Worm (Caenorhabditis elegans) whole organism, L4 larva: Measurements from ENCODE around the gene R01B10.3.

Experiments used
- T20F7.1 ChIP-seq: fragments of 200-800 bp; sonication (Bioruptor generic); optimal IDR thresholded peaks from 2 replicates; lab custom pipeline; 2018; ENCODE audit warnings: mild to moderate bottlenecking, missing genetic modification characterization, missing compliant biosample characterization
- Y48G9A.11 ChIP-seq: fragments of 200-800 bp; sonication (Bioruptor generic); IDR thresholded peaks from 2 replicates; pipeline ENCODE4 v1.3.6; 2022; ENCODE audit warnings: missing genetic modification reagents, missing genetic modification characterization, missing compliant biosample characterization
- ZK546.5 ChIP-seq, 2 experiments: sonication (generic microtip); optimal IDR thresholded peaks; 2 replicates each; lab custom pipeline; 2017; ENCODE audit warnings: missing biosample characterization in 2 of 2, missing genetic modification characterization in 2 of 2
- ama-1 ChIP-seq: fragments of 150-350 bp; optimal IDR thresholded peaks from 2 replicates; lab custom pipeline; 2014; ENCODE audit warnings: inconsistent platforms, mixed read lengths
- attf-4 ChIP-seq: sonication (generic microtip); optimal IDR thresholded peaks from 3 replicates; lab custom pipeline; 2017; ENCODE audit warnings: missing biosample characterization, missing genetic modification characterization
- ceh-28 ChIP-seq: fragments of 150-350 bp; optimal IDR thresholded peaks from 2 replicates; lab custom pipeline; 2014; ENCODE audit warnings: missing biosample characterization, missing genetic modification reagents, missing genetic modification characterization
- ceh-62 ChIP-seq: sonication (generic microtip); optimal IDR thresholded peaks from 2 replicates; lab custom pipeline; 2017; ENCODE audit warnings: missing biosample characterization, missing genetic modification characterization
- dmd-8 ChIP-seq: fragments of 200-800 bp; sonication (Bioruptor generic); IDR thresholded peaks from 2 replicates; pipeline ENCODE4 v1.3.6; 2022; ENCODE audit warnings: missing genetic modification characterization, missing compliant biosample characterization
- dmd-9 ChIP-seq: fragments of 200-800 bp; sonication (Bioruptor generic); IDR thresholded peaks from 2 replicates; pipeline ENCODE4 v1.3.6; 2022; ENCODE audit warnings: missing genetic modification reagents, missing genetic modification characterization, missing compliant biosample characterization
- dpl-1 ChIP-seq: fragments of 150-350 bp; optimal IDR thresholded peaks from 2 replicates; lab custom pipeline; 2014; ENCODE audit warnings: missing biosample characterization, missing genetic modification reagents, missing genetic modification characterization
- dve-1 ChIP-seq: sonication (generic microtip); optimal IDR thresholded peaks from 2 replicates; lab custom pipeline; 2017; ENCODE audit warnings: antibody characterized with exemption, mild to moderate bottlenecking, missing genetic modification characterization, missing compliant biosample characterization; ENCODE audit not compliant: insufficient read depth
- egl-27 ChIP-seq: sonication (generic microtip); optimal IDR thresholded peaks from 3 replicates; lab custom pipeline; 2017; ENCODE audit warnings: missing biosample characterization, missing genetic modification reagents, missing genetic modification characterization
- hif-1 ChIP-seq, 2 experiments: sonication (generic microtip); optimal IDR thresholded peaks; 2 replicates each; lab custom pipeline; 2016 to 2017; ENCODE audit warnings: missing compliant biosample characterization in 2 of 2, missing genetic modification characterization in 2 of 2, missing genetic modification reagents in 2 of 2, missing genotype in 2 of 2, mild to moderate bottlenecking in 1 of 2
- hlh-11 ChIP-seq: fragments of 200-800 bp; sonication (Bioruptor generic); optimal IDR thresholded peaks from 2 replicates; lab custom pipeline; 2018; ENCODE audit warnings: mild to moderate bottlenecking, missing genetic modification characterization, missing compliant biosample characterization
- hmg-1.1 ChIP-seq: fragments of 200-800 bp; sonication (Bioruptor generic); IDR thresholded peaks from 2 replicates; pipeline ENCODE4 v1.3.6; 2022; ENCODE audit warnings: missing genetic modification reagents, missing genetic modification characterization, missing compliant biosample characterization
- jun-1 ChIP-seq: fragments of 150-350 bp; optimal IDR thresholded peaks from 2 replicates; lab custom pipeline; 2014; ENCODE audit warnings: missing biosample characterization, missing genetic modification reagents, missing genetic modification characterization
- lim-7 ChIP-seq: fragments of 200-800 bp; sonication (Bioruptor generic); IDR thresholded peaks from 2 replicates; pipeline ENCODE4 v1.3.6; 2022; ENCODE audit warnings: missing genetic modification characterization, missing compliant biosample characterization
- lin-1 ChIP-seq: fragments of 200-800 bp; sonication (Bioruptor generic); IDR thresholded peaks from 2 replicates; pipeline ENCODE4 v1.3.6; 2022; ENCODE audit warnings: missing genetic modification reagents, missing genetic modification characterization, missing compliant biosample characterization
- lin-15B ChIP-seq: fragments of 150-350 bp; sonication (generic microtip); optimal IDR thresholded peaks from 3 replicates; lab custom pipeline; 2014; ENCODE audit warnings: missing biosample characterization, missing genetic modification characterization
- lin-29 ChIP-seq: fragments of 200-800 bp; sonication (Bioruptor generic); IDR thresholded peaks from 2 replicates; pipeline ENCODE4 v1.3.6; 2022; ENCODE audit warnings: missing genetic modification reagents, missing genetic modification characterization, missing compliant biosample characterization
- lir-3 ChIP-seq: sonication (generic microtip); optimal IDR thresholded peaks from 2 replicates; lab custom pipeline; 2016; ENCODE audit warnings: mild to moderate bottlenecking, missing genetic modification characterization, missing compliant biosample characterization
- lsy-2 ChIP-seq, 2 experiments: fragments of 150-350 bp in 1 of 2; sonication (generic microtip) in 1 of 2; optimal IDR thresholded peaks; 2 replicates each; lab custom pipeline; 2014 to 2017; ENCODE audit warnings: missing biosample characterization in 2 of 2, missing genetic modification characterization in 2 of 2
- madf-9 ChIP-seq: fragments of 200-800 bp; sonication (Bioruptor generic); conservative IDR thresholded peaks from 2 replicates; pipeline ENCODE4 v1.3.6; 2022; ENCODE audit warnings: missing genetic modification reagents, missing genetic modification characterization, missing compliant biosample characterization
- mdl-1 ChIP-seq, 2 experiments: fragments of 150-350 bp in 1 of 2; sonication (generic microtip) in 1 of 2; optimal IDR thresholded peaks; 2 replicates each; lab custom pipeline; 2014 to 2017; ENCODE audit warnings: missing biosample characterization in 2 of 2, missing genetic modification characterization in 2 of 2
- mxl-2 ChIP-seq: fragments of 200-800 bp; sonication (Bioruptor generic); conservative IDR thresholded peaks from 2 replicates; pipeline ENCODE4 v1.3.6; 2022; ENCODE audit warnings: missing genetic modification reagents, missing genetic modification characterization, missing compliant biosample characterization
- mxl-3 ChIP-seq: fragments of 200-800 bp; sonication (Bioruptor generic); optimal IDR thresholded peaks from 2 replicates; lab custom pipeline; 2018; ENCODE audit warnings: mild to moderate bottlenecking, missing genetic modification characterization, missing compliant biosample characterization
- nhr-10 ChIP-seq: fragments of 150-350 bp; optimal IDR thresholded peaks from 2 replicates; lab custom pipeline; 2014; ENCODE audit warnings: missing biosample characterization, missing genetic modification characterization
- nhr-102 ChIP-seq: sonication (generic microtip); optimal IDR thresholded peaks from 2 replicates; lab custom pipeline; 2016; ENCODE audit warnings: mild to moderate bottlenecking, missing genetic modification characterization, moderate library complexity, missing compliant biosample characterization
- nhr-11 ChIP-seq: fragments of 150-350 bp; optimal IDR thresholded peaks from 2 replicates; lab custom pipeline; 2014; ENCODE audit warnings: missing biosample characterization, missing genetic modification characterization
- nhr-237 ChIP-seq: sonication (generic microtip); optimal IDR thresholded peaks from 2 replicates; lab custom pipeline; 2017; ENCODE audit warnings: missing biosample characterization, missing genetic modification characterization
- nhr-41 ChIP-seq: fragments of 200-800 bp; sonication (Bioruptor generic); IDR thresholded peaks from 2 replicates; pipeline ENCODE4 v1.3.6; 2022; ENCODE audit warnings: missing genetic modification reagents, missing genetic modification characterization, missing compliant biosample characterization
- nhr-42 ChIP-seq: fragments of 200-800 bp; sonication (Bioruptor generic); IDR thresholded peaks from 2 replicates; pipeline ENCODE4 v1.3.6; 2022; ENCODE audit warnings: missing genetic modification characterization, missing compliant biosample characterization
- nhr-48 ChIP-seq: sonication (generic microtip); optimal IDR thresholded peaks from 2 replicates; lab custom pipeline; 2016; ENCODE audit warnings: mild to moderate bottlenecking, missing genetic modification characterization, missing compliant biosample characterization
- nhr-6 ChIP-seq: fragments of 150-350 bp; optimal IDR thresholded peaks from 2 replicates; lab custom pipeline; 2014; ENCODE audit warnings: missing biosample characterization, missing genetic modification characterization
- nhr-77 ChIP-seq: fragments of 150-350 bp; optimal IDR thresholded peaks from 2 replicates; lab custom pipeline; 2014; ENCODE audit warnings: missing biosample characterization, missing genetic modification characterization
- pha-4 ChIP-seq, 2 experiments: fragments of 150-350 bp in 1 of 2; fragments of 200-800 bp in 1 of 2; sonication (Bioruptor generic) in 1 of 2; IDR thresholded peaks in 1 of 2; optimal IDR thresholded peaks in 1 of 2; 2 replicates each; pipeline versions ENCODE4 v1.3.6 to Lab custom; 2014 to 2022; ENCODE audit warnings: missing genetic modification characterization in 2 of 2, missing genetic modification reagents in 2 of 2, missing biosample characterization in 1 of 2, missing compliant biosample characterization in 1 of 2
- php-3 ChIP-seq: fragments of 200-800 bp; sonication (Bioruptor generic); IDR thresholded peaks from 2 replicates; pipeline ENCODE4 v1.3.6; 2022; ENCODE audit warnings: missing genetic modification reagents, missing genetic modification characterization, missing compliant biosample characterization
- rbr-2 ChIP-seq: sonication (generic microtip); optimal IDR thresholded peaks from 2 replicates; lab custom pipeline; 2016; ENCODE audit warnings: missing genotype, missing genetic modification characterization, missing compliant biosample characterization
- sdz-12 ChIP-seq: fragments of 200-800 bp; sonication (Bioruptor generic); optimal IDR thresholded peaks from 2 replicates; lab custom pipeline; 2018; ENCODE audit warnings: mild to moderate bottlenecking, missing genetic modification characterization, missing compliant biosample characterization
- skn-1 ChIP-seq: fragments of 150-350 bp; optimal IDR thresholded peaks from 2 replicates; lab custom pipeline; 2014; ENCODE audit warnings: missing biosample characterization, missing genetic modification characterization
- snpc-1.2 ChIP-seq: fragments of 200-800 bp; sonication (Bioruptor generic); IDR thresholded peaks from 2 replicates; pipeline ENCODE4 v1.3.6; 2022; ENCODE audit warnings: missing genetic modification reagents, missing genetic modification characterization, missing compliant biosample characterization
- snpc-4 ChIP-seq: fragments of 150-350 bp; optimal IDR thresholded peaks from 2 replicates; lab custom pipeline; 2014; ENCODE audit warnings: missing biosample characterization, missing genetic modification characterization
- tra-1 ChIP-seq: fragments of 200-800 bp; sonication (Bioruptor generic); IDR thresholded peaks from 2 replicates; pipeline ENCODE4 v1.3.6; 2022; ENCODE audit warnings: missing genetic modification reagents, missing genetic modification characterization, missing compliant biosample characterization
- unc-62 ChIP-seq, 3 experiments: fragments of 150-350 bp in 1 of 3; sonication (generic microtip); optimal IDR thresholded peaks in 2 of 3; peaks in 1 of 3; 1 replicate in 1 of 3; 2 replicates in 2 of 3; lab custom pipeline; 2014 to 2017; ENCODE audit warnings: missing biosample characterization in 3 of 3, missing genetic modification characterization in 3 of 3, missing genetic modification reagents in 3 of 3, missing genotype in 1 of 3
- zfp-2 ChIP-seq: sonication (generic microtip); optimal IDR thresholded peaks from 2 replicates; lab custom pipeline; 2016; ENCODE audit warnings: mild to moderate bottlenecking, missing genetic modification characterization, missing compliant biosample characterization
- zfp-3 ChIP-seq: fragments of 200-800 bp; sonication (Bioruptor generic); conservative IDR thresholded peaks from 2 replicates; pipeline ENCODE4 v1.3.6; 2022; ENCODE audit warnings: missing genetic modification reagents, missing genetic modification characterization, missing compliant biosample characterization
- zip-11 ChIP-seq: fragments of 200-800 bp; sonication (Bioruptor generic); IDR thresholded peaks from 2 replicates; pipeline ENCODE4 v1.3.6; 2022; ENCODE audit warnings: missing genetic modification characterization, missing compliant biosample characterization
- zip-2 ChIP-seq: fragments of 150-350 bp; optimal IDR thresholded peaks from 2 replicates; lab custom pipeline; 2014; ENCODE audit warnings: missing biosample characterization, missing genetic modification characterization
- ztf-7 ChIP-seq: fragments of 150-350 bp; optimal IDR thresholded peaks from 2 replicates; lab custom pipeline; 2014; ENCODE audit warnings: missing biosample characterization, missing genetic modification characterization

R01B10.3 gene

DNA sequence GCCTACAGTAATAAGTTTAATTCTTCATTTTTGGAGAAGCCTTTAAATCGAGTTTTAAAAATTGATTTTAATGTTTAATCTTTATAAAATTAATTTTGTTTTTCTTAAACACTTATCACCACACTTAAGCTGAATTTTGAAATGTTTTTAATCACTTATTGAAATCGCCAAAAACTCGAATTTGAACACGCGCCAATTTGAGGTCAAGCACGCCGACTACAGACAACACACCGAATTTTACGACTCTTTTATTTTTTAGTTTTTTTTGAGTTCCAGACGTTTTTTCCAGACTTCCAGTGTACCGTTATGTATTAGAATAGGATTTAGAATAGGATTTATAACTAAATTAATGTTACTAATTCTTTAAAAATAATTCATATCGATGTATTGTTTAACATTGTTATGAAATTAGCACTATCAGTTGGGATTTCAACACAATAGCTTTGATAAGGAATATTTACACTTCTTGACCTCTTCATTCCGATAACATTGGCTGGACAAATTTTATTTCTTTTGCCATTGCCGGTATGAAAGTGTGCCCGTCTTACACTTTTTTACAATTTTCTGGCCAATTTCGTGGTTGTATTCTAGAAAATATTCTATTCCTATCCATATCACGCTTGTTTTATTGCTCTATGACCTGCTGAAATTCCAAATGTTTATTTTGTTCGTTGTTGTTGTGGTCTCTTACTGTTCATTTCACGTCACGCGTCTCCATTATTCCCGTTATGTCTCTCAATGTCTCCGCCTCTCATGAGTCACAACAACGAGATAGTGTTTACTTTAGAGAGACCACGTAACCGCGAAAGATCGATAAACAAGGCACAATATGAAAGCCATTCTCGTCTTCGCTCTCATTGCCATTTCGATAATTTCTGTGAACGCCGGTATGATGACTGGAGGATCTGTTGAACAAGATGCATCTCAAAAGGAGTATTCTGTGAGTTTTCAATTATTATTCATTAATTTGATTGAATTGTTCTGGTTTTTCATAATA is 1.4 kb downstream of the R01B10.3 start, which contains the start of gene cpi-2 (continued):
- no peak for TF ChIP-seq nhr-77
- TF ChIP-seq ztf-7, result peak; percentile 36
- no peak for TF ChIP-seq madf-9 (GFP tag; lab: Robert Waterston, UW)
- TF ChIP-seq attf-4 (tag; lab: Kevin White, UChicago), result no peak
- peak in 1 of 2 experiments; percentile 49 for TF ChIP-seq lsy-2 (tag; optimal IDR thresholded peaks at IDR 0.05; lab: Kevin White, UChicago)
- TF ChIP-seq dpl-1, result peak; percentile 80
- no peak for TF ChIP-seq ZK546.5 (tag; optimal IDR thresholded peaks at IDR 0.05; lab: Kevin White, UChicago)
- no peak for TF ChIP-seq nhr-41
- no peak for TF ChIP-seq Y48G9A.11
- peak; percentile 64 for TF ChIP-seq hmg-1.1 (GFP tag; lab: Robert Waterston, UW)
- TF ChIP-seq mxl-3, result peak; percentile 23
- no peak for TF ChIP-seq skn-1
- TF ChIP-seq hlh-11 (tag; lab: Kevin White, UChicago), result peak; percentile 72
- no peak for TF ChIP-seq rbr-2
- peak; percentile 67 for TF ChIP-seq ceh-28 (tag; lab: Kevin White, UChicago)
- no peak for TF ChIP-seq lim-7 (GFP tag; lab: Robert Waterston, UW)
- TF ChIP-seq nhr-6 (tag; lab: Kevin White, UChicago), result peak; percentile 67
- peak; percentile 16 for TF ChIP-seq nhr-48 (tag; lab: Kevin White, UChicago)
- TF ChIP-seq sdz-12, result no peak
- TF ChIP-seq nhr-11 (tag; lab: Kevin White, UChicago), result no peak
- no peak for TF ChIP-seq jun-1 (tag; lab: Kevin White, UChicago)
- no peak for TF ChIP-seq nhr-42
- peak; percentile 24 for TF ChIP-seq ama-1 (lab: Kevin White, UChicago)
- no peak for TF ChIP-seq lin-29 (GFP tag; lab: Robert Waterston, UW)
- TF ChIP-seq dmd-9 (GFP tag; lab: Robert Waterston, UW), result no peak
- no peak for TF ChIP-seq pha-4 (GFP tag; IDR thresholded peaks at IDR 0.05; lab: Robert Waterston, UW)
- TF ChIP-seq pha-4 (tag; optimal IDR thresholded peaks at IDR 0.05; lab: Kevin White, UChicago), result peak; percentile 67
- TF ChIP-seq zip-11 (GFP tag; lab: Robert Waterston, UW), result no peak
- no peak for TF ChIP-seq ceh-62
- TF ChIP-seq zip-2 (tag; lab: Kevin White, UChicago), result no peak
- TF ChIP-seq nhr-10 (tag; lab: Kevin White, UChicago), result no peak
- no peak for TF ChIP-seq snpc-1.2
- TF ChIP-seq nhr-237 (tag; lab: Kevin White, UChicago), result no peak
- no peak for TF ChIP-seq tra-1 (GFP tag; lab: Robert Waterston, UW)
- TF ChIP-seq hif-1 (tag; optimal IDR thresholded peaks at IDR 0.05; lab: Kevin White, UChicago), result peak in 1 of 2 experiments; percentile 24
- peak; percentile 77 for TF ChIP-seq dve-1 (tag; lab: Kevin White, UChicago)
- TF ChIP-seq snpc-4 (tag; lab: Kevin White, UChicago), result no peak
- TF ChIP-seq zfp-2, result no peak
- TF ChIP-seq lin-1, result no peak
- TF ChIP-seq zfp-3 (GFP tag; lab: Robert Waterston, UW), result no peak
- TF ChIP-seq unc-62 (GFP tag; optimal IDR thresholded peaks at IDR 0.05 in 1 of 2; lab: Kevin White, UChicago), result peak in 1 of 2 experiments; percentile 78
- TF ChIP-seq unc-62 (tag; optimal IDR thresholded peaks at IDR 0.05; lab: Kevin White, UChicago), result no peak
- no peak for TF ChIP-seq dmd-8
- no peak for TF ChIP-seq mxl-2
- TF ChIP-seq php-3 (GFP tag; lab: Robert Waterston, UW), result peak; percentile 40; the same call in 1 of the 2 replicates
- TF ChIP-seq lin-15B (tag; lab: Kevin White, UChicago), result no peak
- TF ChIP-seq nhr-102, result no peak
- no peak for TF ChIP-seq T20F7.1
- no peak for TF ChIP-seq egl-27
- TF ChIP-seq lir-3 (tag; lab: Kevin White, UChicago), result no peak
- peak in 1 of 2 experiments; percentile 38 for TF ChIP-seq mdl-1 (tag; optimal IDR thresholded peaks at IDR 0.05; lab: Kevin White, UChicago)
